Fruit fly (Drosophila melanogaster): ENCODE measurements around the gene CG4572.

CG4572 gene

DNA sequence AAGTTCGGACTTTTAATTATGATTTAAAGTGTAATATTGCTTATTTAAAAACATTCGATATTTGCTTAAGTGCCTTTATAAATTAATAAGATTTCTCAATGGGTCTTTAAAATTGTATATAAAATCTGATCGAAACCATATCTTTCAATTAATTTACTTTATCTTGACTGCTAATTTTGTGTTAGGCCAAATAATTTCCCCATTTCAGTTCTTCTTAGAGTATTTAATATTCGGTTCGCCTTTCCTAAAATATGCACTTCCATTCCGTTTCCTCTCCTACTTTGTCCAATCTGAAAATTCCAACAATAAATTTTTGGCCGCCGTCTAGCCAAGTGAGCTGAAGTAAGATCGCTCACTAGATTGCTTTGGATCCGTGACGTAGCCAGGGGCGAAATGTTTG, 39.7 kb downstream of the CG4572 start (continued):
- no peak for TF ChIP-seq CG5953 (GFP tag; IDR thresholded peaks at IDR 0.05)
- peak; percentile 54; the same call in 2 of the 3 replicates for TF ChIP-seq row (GFP tag; IDR thresholded peaks at IDR 0.05)
- no peak for TF ChIP-seq dmrt11E (tag; optimal IDR thresholded peaks at IDR 0.05)
- TF ChIP-seq Oli (tag; optimal IDR thresholded peaks at IDR 0.05), result peak; percentile 24
- no peak for TF ChIP-seq CG5180 (GFP tag; optimal IDR thresholded peaks at IDR 0.05)
- no peak for TF ChIP-seq ftz-f1 (GFP tag; optimal IDR thresholded peaks at IDR 0.05)
- TF ChIP-seq E2f2 (GFP tag; IDR thresholded peaks at IDR 0.05), result no peak
- no peak for TF ChIP-seq fd3F (GFP tag; optimal IDR thresholded peaks at IDR 0.05)
- no peak for TF ChIP-seq Mes4 (GFP tag; optimal IDR thresholded peaks at IDR 0.05)
- TF ChIP-seq nerfin-1 (tag; optimal IDR thresholded peaks at IDR 0.05), result no peak
- no peak for TF ChIP-seq Hsf (GFP tag; optimal IDR thresholded peaks at IDR 0.05)
- TF ChIP-seq CG30403 (GFP tag; optimal IDR thresholded peaks at IDR 0.05), result peak; percentile 44
- TF ChIP-seq MESR4 (GFP tag; optimal IDR thresholded peaks at IDR 0.05), result no peak
- TF ChIP-seq CG18262 (tag; optimal IDR thresholded peaks at IDR 0.05), result peak; percentile 18
- no peak for TF ChIP-seq Nf-YC (tag; optimal IDR thresholded peaks at IDR 0.05)
- TF ChIP-seq pum (GFP tag; optimal IDR thresholded peaks at IDR 0.05), result no peak
- TF ChIP-seq sens (GFP tag), result peak; percentile 82
- TF ChIP-seq CG4854 (GFP tag; optimal IDR thresholded peaks at IDR 0.05), result no peak
- TF ChIP-seq az2 (GFP tag; optimal IDR thresholded peaks at IDR 0.05), result no peak
- TF ChIP-seq CG9437 (GFP tag; optimal IDR thresholded peaks at IDR 0.05), result peak; percentile 22
- no peak for TF ChIP-seq Sry-δ (GFP tag; optimal IDR thresholded peaks at IDR 0.05)
- no peak for TF ChIP-seq CG10147 (GFP tag; optimal IDR thresholded peaks at IDR 0.05)
- TF ChIP-seq vfl (GFP tag; optimal IDR thresholded peaks at IDR 0.05), result no peak
- no peak for TF ChIP-seq CG13775 (GFP tag; optimal IDR thresholded peaks at IDR 0.05)
- TF ChIP-seq C15 (GFP tag; IDR thresholded peaks at IDR 0.05), result no peak
- TF ChIP-seq knrl (GFP tag; IDR thresholded peaks at IDR 0.05; ENCODE audit: partially characterized antibody), result no peak
- TF ChIP-seq CG10462 (GFP tag; optimal IDR thresholded peaks at IDR 0.05), result no peak
- no peak for TF ChIP-seq CG14441 (GFP tag; IDR thresholded peaks at IDR 0.05)
- no peak for TF ChIP-seq Sin3A (optimal IDR thresholded peaks at IDR 0.05)
- TF ChIP-seq grn (GFP tag; optimal IDR thresholded peaks at IDR 0.05), result no peak
- TF ChIP-seq CG17829 (tag; optimal IDR thresholded peaks at IDR 0.05), result no peak
- no peak for TF ChIP-seq CG17568 (GFP tag; optimal IDR thresholded peaks at IDR 0.05)
- TF ChIP-seq CG11398 (GFP tag; optimal IDR thresholded peaks at IDR 0.05), result no peak
- TF ChIP-seq CG15269 (tag; optimal IDR thresholded peaks at IDR 0.05), result peak; percentile 43
- TF ChIP-seq CG7786 (GFP tag; optimal IDR thresholded peaks at IDR 0.05), result no peak
- TF ChIP-seq CG4707 (GFP tag; optimal IDR thresholded peaks at IDR 0.05), result no peak
- TF ChIP-seq Camta (GFP tag; optimal IDR thresholded peaks at IDR 0.05), result no peak
- TF ChIP-seq al (GFP tag; IDR thresholded peaks at IDR 0.05), result no peak
- no peak for TF ChIP-seq jumu (GFP tag; optimal IDR thresholded peaks at IDR 0.05)
- TF ChIP-seq crc (GFP tag; optimal IDR thresholded peaks at IDR 0.05), result no peak
- TF ChIP-seq amos (GFP tag; IDR thresholded peaks at IDR 0.05; ENCODE audit: partially characterized antibody), result no peak
- TF ChIP-seq Usf (GFP tag; optimal IDR thresholded peaks at IDR 0.05), result no peak
- TF ChIP-seq CG13296 (GFP tag; optimal IDR thresholded peaks at IDR 0.05), result no peak
- no peak for TF ChIP-seq BtbVII (GFP tag; optimal IDR thresholded peaks at IDR 0.05)
- TF ChIP-seq ems (GFP tag; optimal IDR thresholded peaks at IDR 0.05), result no peak
- TF ChIP-seq chm (GFP tag; IDR thresholded peaks at IDR 0.05), result no peak
- TF ChIP-seq Hmr (GFP tag; optimal IDR thresholded peaks at IDR 0.05), result no peak
- TF ChIP-seq CG3281 (GFP tag; optimal IDR thresholded peaks at IDR 0.05), result no peak
- no peak for TF ChIP-seq CG10543 (GFP tag; optimal IDR thresholded peaks at IDR 0.05)
- no peak for TF ChIP-seq CG33557 (GFP tag; optimal IDR thresholded peaks at IDR 0.05)
- TF ChIP-seq croc (GFP tag; conservative IDR thresholded peaks at IDR 0.05), result no peak
- no peak for TF ChIP-seq caup (GFP tag; optimal IDR thresholded peaks at IDR 0.05; ENCODE audit: severe bottlenecking)
